Fruit fly (Drosophila melanogaster) Kc167 (cell line): Measurements from ENCODE around the gene CG2983.

Experiments
- Myc ChIP-seq: fragments of >200 bp; optimal IDR thresholded peaks from 2 replicates; lab custom pipeline; 2017; ENCODE audit warnings: missing external identifiers
- Sin3A ChIP-seq: fragments of >200 bp; optimal IDR thresholded peaks from 2 replicates; lab custom pipeline; 2018; ENCODE audit warnings: missing external identifiers
- h ChIP-seq: fragments of >200 bp; optimal IDR thresholded peaks from 3 replicates; lab custom pipeline; 2018; ENCODE audit warnings: missing external identifiers
- insv ChIP-seq: fragments of >200 bp; optimal IDR thresholded peaks from 3 replicates; lab custom pipeline; 2018; ENCODE audit warnings: missing external identifiers
- psq ChIP-seq: fragments of >200 bp; optimal IDR thresholded peaks from 2 replicates; lab custom pipeline; 2017; ENCODE audit warnings: missing external identifiers
- ttk ChIP-seq: sonication (Bioruptor generic); optimal IDR thresholded peaks from 2 replicates; lab custom pipeline; 2017; ENCODE audit warnings: missing external identifiers

- TF ChIP-seq ttk (lab: Kevin White, UChicago) (no peak), Sin3A (lab: Kevin White, UChicago) (no peak), psq (lab: Kevin White, UChicago) (no peak), h (no peak), insv (lab: Kevin White, UChicago) (no peak), Myc (lab: Kevin White, UChicago) (no peak)
Observed at dm6 chr2L:2851589-2851988, 4.2 kb downstream of the CG2983 start.
